Worm (Caenorhabditis elegans) whole organism, mixed stage, embryonic: ENCODE results near the gene orc-1.

Source experiments
- lin-13 ChIP-seq: fragments of 150-350 bp; optimal IDR thresholded peaks from 2 replicates; lab custom pipeline; 2014; ENCODE audit warnings: missing biosample characterization, missing genetic modification characterization
- nhr-12 ChIP-seq: fragments of 150-350 bp; optimal IDR thresholded peaks from 2 replicates; lab custom pipeline; 2014; ENCODE audit warnings: missing biosample characterization, missing genetic modification characterization
- snpc-4 ChIP-seq: fragments of 150-350 bp; optimal IDR thresholded peaks from 2 replicates; lab custom pipeline; 2014; ENCODE audit warnings: missing biosample characterization, missing genetic modification characterization

- no peak for TF ChIP-seq snpc-4 (tag; lab: Kevin White, UChicago)
- TF ChIP-seq nhr-12: no peak
- no peak for TF ChIP-seq lin-13
Observed at ce11 chrIII:10600894-10601293, 42.0 kb upstream of the orc-1 start.
